Fruit fly (Drosophila melanogaster) S2 (cell line): ENCODE measurements around the gene Snoo.

Source experiments
- CG8478 ChIP-seq: fragments of >200 bp; optimal IDR thresholded peaks from 2 replicates; lab custom pipeline; 2018
- CTCF ChIP-seq, 2 experiments: fragments of >200 bp; optimal IDR thresholded peaks; 2 replicates each; lab custom pipeline; 2018

Snoo gene

dm6 chr2L:7940459-7941343 is 43.3 kb downstream of the Snoo start:
- TF ChIP-seq CTCF (optimal IDR thresholded peaks at IDR 0.05; lab: Kevin White, UChicago) (no peak), CG8478 (no peak)

dm6 chr2L:7938488-7938887 is 45.5 kb downstream of the Snoo start:
- TF ChIP-seq CG8478 (no peak), CTCF (optimal IDR thresholded peaks at IDR 0.05; lab: Kevin White, UChicago) (no peak)

DNA sequence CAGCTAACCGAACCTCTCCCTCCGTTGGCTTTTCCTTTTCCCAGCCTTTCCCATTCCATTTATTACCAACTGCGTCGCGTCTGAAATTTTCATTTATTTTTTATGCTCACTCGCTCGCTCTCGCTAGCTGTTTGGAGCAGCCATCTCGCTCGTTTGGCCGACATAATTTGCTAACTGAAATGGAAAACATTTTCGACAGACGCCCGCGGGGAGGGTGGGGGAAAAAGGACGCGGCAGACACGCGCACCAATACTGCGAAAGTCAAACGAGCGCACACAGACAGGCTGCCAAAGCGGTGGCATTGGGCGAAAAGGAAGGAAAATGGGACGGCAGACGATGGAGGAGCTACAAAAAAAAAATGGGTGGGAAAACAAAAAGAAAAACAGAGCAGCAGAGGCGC is 47.6 kb downstream of the Snoo start:
- no peak for TF ChIP-seq CG8478
- TF ChIP-seq CTCF (optimal IDR thresholded peaks at IDR 0.05; lab: Kevin White, UChicago) = no peak

DNA sequence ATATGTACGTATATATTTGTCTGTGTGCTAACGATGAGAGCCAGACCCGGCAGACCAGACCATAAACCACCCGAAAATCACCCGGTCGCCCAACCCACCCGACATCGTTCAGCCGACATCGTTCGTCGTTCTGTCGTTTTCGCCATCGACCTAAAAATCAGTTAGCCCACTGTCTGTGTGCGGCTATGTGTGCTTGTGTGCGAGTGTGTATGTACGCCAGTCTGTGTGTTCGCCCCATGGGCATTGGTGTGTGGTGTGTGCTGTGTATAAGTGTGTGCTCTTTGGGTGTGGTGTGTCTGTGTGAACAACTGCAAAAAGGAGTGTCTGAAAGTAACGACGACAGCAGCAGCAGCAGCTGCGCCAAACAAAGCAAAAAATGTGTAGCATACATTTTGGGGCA is 50.8 kb downstream of the Snoo start:
- no peak for TF ChIP-seq CG8478
- TF ChIP-seq CTCF (optimal IDR thresholded peaks at IDR 0.05; lab: Kevin White, UChicago) = no peak

DNA sequence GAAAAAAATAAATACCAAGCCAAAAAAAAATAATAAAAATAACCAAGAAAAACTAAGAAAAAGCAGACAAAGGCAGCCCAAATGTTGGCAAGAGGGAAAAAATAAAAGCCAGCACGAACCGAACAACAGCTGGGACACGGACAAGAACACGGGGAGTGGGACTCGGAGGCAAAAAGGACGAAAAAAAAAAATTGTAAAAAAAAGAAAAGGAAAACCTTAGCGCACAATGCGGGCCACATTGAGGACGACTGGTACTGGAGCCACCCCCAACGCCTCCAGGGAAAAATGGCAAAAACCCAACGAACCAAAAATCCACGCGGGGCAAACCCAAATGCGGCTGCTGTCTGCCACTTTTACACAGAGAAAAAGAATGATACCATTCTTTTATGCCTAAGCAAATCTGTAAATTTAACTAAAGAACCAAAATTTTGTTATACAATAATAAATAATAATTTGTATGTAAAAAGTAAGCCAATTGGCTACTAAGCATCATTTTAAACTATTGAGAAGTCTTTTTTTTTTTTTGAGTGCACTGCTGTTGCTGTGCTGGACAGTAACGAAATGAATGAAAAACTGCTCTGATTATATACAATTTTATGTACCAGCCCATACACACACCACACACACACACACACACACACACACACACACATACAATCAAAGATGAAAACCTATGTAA is 51.8 kb downstream of the Snoo start:
- TF ChIP-seq CG8478 = no peak
- TF ChIP-seq CTCF (optimal IDR thresholded peaks at IDR 0.05; lab: Kevin White, UChicago) = no peak

DNA sequence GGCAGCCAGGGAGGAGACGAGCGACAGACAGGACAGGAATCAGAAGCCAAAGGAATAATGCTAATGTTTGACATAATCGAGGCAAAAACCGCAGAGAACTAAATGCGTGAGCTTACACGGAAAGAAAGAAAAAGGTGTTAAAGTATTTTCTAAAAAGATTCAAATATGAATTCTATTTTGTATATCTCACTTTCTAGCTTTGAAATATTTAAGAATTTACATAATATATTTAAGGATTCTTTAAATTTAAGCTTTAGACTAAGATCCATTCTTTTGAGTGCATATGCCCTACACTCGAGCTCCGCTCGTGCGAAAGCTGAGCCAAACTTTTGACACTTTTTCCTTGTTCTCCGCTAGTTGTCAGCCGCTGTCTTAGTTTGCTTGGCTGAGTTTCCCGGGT is 52.8 kb downstream of the Snoo start:
- TF ChIP-seq CTCF (optimal IDR thresholded peaks at IDR 0.05; lab: Kevin White, UChicago) (no peak), CG8478 (no peak)

DNA sequence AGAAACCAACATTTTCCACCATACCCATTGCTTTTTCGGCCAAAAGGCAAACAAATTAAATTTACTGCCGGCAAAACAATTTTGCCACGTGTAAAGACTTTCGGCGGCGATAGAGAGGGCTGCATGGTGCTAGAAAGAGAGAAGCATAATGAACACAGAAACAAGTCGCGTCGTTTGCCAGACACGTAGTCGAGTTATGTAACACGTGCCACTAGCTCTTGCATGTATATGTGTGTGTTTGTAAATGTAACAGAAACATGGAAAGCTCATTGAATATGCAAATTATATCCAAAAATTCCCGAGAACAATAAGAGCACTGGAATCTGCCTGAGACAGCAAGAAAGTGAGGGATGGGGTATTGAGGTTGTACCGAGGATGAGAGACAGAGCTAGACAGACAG is 53.3 kb downstream of the Snoo start:
- TF ChIP-seq CTCF (optimal IDR thresholded peaks at IDR 0.05; lab: Kevin White, UChicago) (no peak), CG8478 (no peak)

- no peak for TF ChIP-seq CG8478
- TF ChIP-seq CTCF (optimal IDR thresholded peaks at IDR 0.05; lab: Kevin White, UChicago) = no peak
These were observed 57.5 kb downstream of the Snoo start for dm6 chr2L:7926288-7927061.

- TF ChIP-seq CG8478 (no peak), CTCF (optimal IDR thresholded peaks at IDR 0.05; lab: Kevin White, UChicago) (no peak)
These were observed 58.6 kb downstream of the Snoo start for dm6 chr2L:7925389-7925788.

- TF ChIP-seq CTCF (optimal IDR thresholded peaks at IDR 0.05; lab: Kevin White, UChicago) (no peak), CG8478 (no peak)
These were observed 60.2 kb downstream of the Snoo start for dm6 chr2L:7923636-7924301.

- TF ChIP-seq CG8478 (no peak), CTCF (optimal IDR thresholded peaks at IDR 0.05; lab: Kevin White, UChicago) (no peak)
These were observed 61.9 kb downstream of the Snoo start for dm6 chr2L:7922088-7922487.

dm6 chr2L:7920590-7920989 is 63.4 kb downstream of the Snoo start:
- TF ChIP-seq CTCF (optimal IDR thresholded peaks at IDR 0.05; lab: Kevin White, UChicago) (no peak), CG8478 (no peak)

dm6 chr2L:7918770-7919169 is 65.2 kb downstream of the Snoo start:
- no peak for TF ChIP-seq CTCF (optimal IDR thresholded peaks at IDR 0.05; lab: Kevin White, UChicago)
- TF ChIP-seq CG8478 = no peak

dm6 chr2L:7916368-7916767 is 67.6 kb downstream of the Snoo start:
- TF ChIP-seq CG8478 = no peak
- no peak for TF ChIP-seq CTCF (optimal IDR thresholded peaks at IDR 0.05; lab: Kevin White, UChicago)

DNA sequence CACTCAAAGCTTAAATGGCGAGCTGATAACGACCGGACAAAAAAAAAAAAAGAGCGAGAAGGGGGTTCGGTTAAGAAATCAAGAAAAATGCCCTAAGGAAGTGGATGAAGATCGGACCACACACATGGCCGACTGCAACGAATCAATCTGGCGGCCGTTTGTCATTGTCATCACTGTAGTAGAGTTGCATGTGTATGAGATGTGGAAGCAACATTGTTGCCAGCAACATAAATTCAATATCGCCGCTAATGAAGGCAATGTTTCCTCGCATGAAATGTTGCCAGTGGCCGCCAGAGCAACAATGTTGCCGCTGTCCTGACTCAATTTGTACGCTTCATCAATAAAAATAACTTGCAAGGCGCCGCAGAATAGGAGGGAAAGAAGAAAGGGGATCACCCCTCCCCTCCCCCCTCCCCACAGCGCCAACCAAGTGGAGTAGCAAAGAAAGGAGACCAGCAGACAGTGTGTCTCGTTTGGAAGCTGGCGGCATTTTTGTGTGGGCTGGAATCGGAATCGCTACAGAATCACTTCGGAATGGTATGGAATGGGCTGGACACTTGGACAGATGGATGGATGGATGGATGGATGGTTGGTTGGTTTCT is 68.9 kb downstream of the Snoo start:
- TF ChIP-seq CTCF (optimal IDR thresholded peaks at IDR 0.05; lab: Kevin White, UChicago) = no peak
- no peak for TF ChIP-seq CG8478
